Worm (Caenorhabditis elegans) whole organism, L1 larva: ENCODE results near the gene frpr-19.

Experiments
- ama-1 ChIP-seq: fragments of 150-350 bp; optimal IDR thresholded peaks from 2 replicates; lab custom pipeline; 2014
- pax-3 ChIP-seq: fragments of 200-800 bp; sonication (Bioruptor generic); optimal IDR thresholded peaks from 2 replicates; lab custom pipeline; 2018; ENCODE audit warnings: mild to moderate bottlenecking, missing genetic modification characterization, moderate library complexity, missing compliant biosample characterization
- unc-62 ChIP-seq: fragments of 150-350 bp; optimal IDR thresholded peaks from 2 replicates; lab custom pipeline; 2014; ENCODE audit warnings: missing biosample characterization, missing genetic modification reagents, missing genetic modification characterization
- unc-86 ChIP-seq: sonication (generic microtip); optimal IDR thresholded peaks from 2 replicates; lab custom pipeline; 2016; ENCODE audit warnings: missing genetic modification characterization, missing compliant biosample characterization

DNA sequence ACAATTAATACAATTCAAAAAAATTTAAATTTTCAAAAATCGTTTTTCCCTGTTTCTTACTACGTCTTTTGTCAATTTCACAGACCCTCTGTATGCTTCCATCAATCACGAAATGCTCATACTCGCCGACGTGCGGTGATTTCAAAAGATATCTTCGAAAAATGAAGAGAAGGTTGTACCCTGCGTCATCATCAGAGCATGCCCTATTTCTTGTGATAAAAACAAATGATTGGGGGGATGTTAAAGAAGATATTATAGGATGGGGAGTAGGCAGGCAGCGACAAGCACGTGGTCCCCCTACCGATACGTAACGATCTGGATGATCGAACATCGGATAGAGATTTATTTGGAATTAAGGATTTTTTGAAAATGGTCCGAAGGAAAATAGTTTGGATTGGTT lies 22.9 kb downstream of the frpr-19 start:
- TF ChIP-seq unc-86: no peak
- TF ChIP-seq pax-3 (tag; lab: Kevin White, UChicago): no peak
- TF ChIP-seq unc-62 (GFP tag; lab: Kevin White, UChicago): no peak
- TF ChIP-seq ama-1 (lab: Kevin White, UChicago): no peak
